Fruit fly (Drosophila melanogaster) whole organism, embryonic: Measurements from ENCODE around the gene Obp99a.

Experiments
- Antp ChIP-seq: fragments of 200-800 bp; sonication (Bioruptor generic); optimal IDR thresholded peaks from 3 replicates; lab custom pipeline; 2016; ENCODE audit warnings: missing biosample characterization, missing genetic modification characterization
- Awh ChIP-seq: fragments of 200-800 bp; sonication (Bioruptor generic); IDR thresholded peaks from 2 replicates; pipeline ENCODE4, ENCODE4 v1.3.6; 2022; ENCODE audit warnings: missing biosample characterization, missing genetic modification characterization
- Bteb2 ChIP-seq: fragments of 200-800 bp; sonication (Bioruptor generic); optimal IDR thresholded peaks from 2 replicates; lab custom pipeline; 2016; ENCODE audit warnings: missing biosample characterization, missing genetic modification characterization
- CG10979 ChIP-seq: fragments of 200-800 bp; sonication (Bioruptor generic); optimal IDR thresholded peaks from 2 replicates; lab custom pipeline; 2018; ENCODE audit warnings: missing biosample characterization, mild to moderate bottlenecking, missing genetic modification characterization, moderate library complexity
- CG11504 ChIP-seq: fragments of 200-800 bp; sonication (Bioruptor generic); optimal IDR thresholded peaks from 3 replicates; lab custom pipeline; 2019; ENCODE audit warnings: missing biosample characterization, mild to moderate bottlenecking, missing genetic modification characterization, moderate library complexity
- CG12299 ChIP-seq: fragments of 200-800 bp; sonication (Bioruptor generic); optimal IDR thresholded peaks from 2 replicates; lab custom pipeline; 2018; ENCODE audit warnings: missing biosample characterization, mild to moderate bottlenecking, missing genetic modification characterization
- CG12391 ChIP-seq: fragments of 200-800 bp; sonication (Bioruptor generic); optimal IDR thresholded peaks from 3 replicates; lab custom pipeline; 2018; ENCODE audit warnings: missing biosample characterization, mild to moderate bottlenecking, missing genetic modification characterization, moderate library complexity
- CG13894 ChIP-seq: fragments of 200-800 bp; sonication (Bioruptor generic); optimal IDR thresholded peaks from 3 replicates; lab custom pipeline; 2018; ENCODE audit warnings: missing biosample characterization, mild to moderate bottlenecking, missing genetic modification characterization, moderate library complexity
- CG14710 ChIP-seq: fragments of 200-800 bp; sonication (Bioruptor generic); optimal IDR thresholded peaks from 3 replicates; lab custom pipeline; 2019; ENCODE audit warnings: missing biosample characterization, mild to moderate bottlenecking, missing genetic modification characterization, moderate library complexity
- CG1603 ChIP-seq: fragments of 200-800 bp; sonication (Bioruptor generic); optimal IDR thresholded peaks from 2 replicates; lab custom pipeline; 2019; ENCODE audit warnings: missing biosample characterization, mild to moderate bottlenecking, missing genetic modification characterization, moderate library complexity
- CG17385 ChIP-seq: fragments of 200-800 bp; sonication (Bioruptor generic); optimal IDR thresholded peaks from 3 replicates; lab custom pipeline; 2018; ENCODE audit warnings: missing biosample characterization, mild to moderate bottlenecking, missing genetic modification characterization
- CG18262 ChIP-seq: fragments of 200-800 bp; optimal IDR thresholded peaks from 3 replicates; lab custom pipeline; 2019; ENCODE audit warnings: missing biosample characterization, mild to moderate bottlenecking, missing genetic modification characterization, moderate library complexity
- CG2712 ChIP-seq: fragments of 200-800 bp; optimal IDR thresholded peaks from 3 replicates; lab custom pipeline; 2019; ENCODE audit warnings: missing biosample characterization, mild to moderate bottlenecking, missing genetic modification characterization, moderate library complexity
- CG31224 ChIP-seq: fragments of 200-800 bp; sonication (Bioruptor generic); IDR thresholded peaks from 2 replicates; pipeline ENCODE4 v1.3.6; 2022; ENCODE audit warnings: missing biosample characterization, missing genetic modification characterization
- CG31441 ChIP-seq: fragments of 200-800 bp; sonication (Bioruptor generic); IDR thresholded peaks from 2 replicates; pipeline ENCODE4 v1.3.6; 2022; ENCODE audit warnings: missing biosample characterization, missing genetic modification characterization
- CG34376 ChIP-seq: fragments of 200-800 bp; sonication (Bioruptor generic); optimal IDR thresholded peaks from 2 replicates; lab custom pipeline; 2018; ENCODE audit warnings: missing biosample characterization, mild to moderate bottlenecking, missing genetic modification characterization
- CG3847 ChIP-seq: fragments of 200-800 bp; sonication (Bioruptor generic); IDR thresholded peaks from 2 replicates; pipeline ENCODE4 v1.3.6; 2022; ENCODE audit warnings: missing biosample characterization, missing genetic modification characterization
- CG5245 ChIP-seq: fragments of 200-800 bp; sonication (Bioruptor generic); optimal IDR thresholded peaks from 3 replicates; lab custom pipeline; 2016; ENCODE audit warnings: missing biosample characterization, missing genetic modification characterization
- CG7987 ChIP-seq: fragments of 200-800 bp; sonication (Bioruptor generic); optimal IDR thresholded peaks from 2 replicates; lab custom pipeline; 2018; ENCODE audit warnings: missing biosample characterization, mild to moderate bottlenecking, missing genetic modification characterization, moderate library complexity
- CG9932 ChIP-seq: fragments of 200-800 bp; sonication (Bioruptor generic); IDR thresholded peaks from 2 replicates; pipeline ENCODE4 v1.3.6; 2022; ENCODE audit warnings: missing biosample characterization, missing genetic modification characterization
- Dref ChIP-seq: fragments of 200-800 bp; sonication (Bioruptor generic); IDR thresholded peaks from 2 replicates; pipeline ENCODE4 v1.3.6; 2022; ENCODE audit warnings: missing biosample characterization, missing genetic modification characterization
- Eip74EF ChIP-seq, 2 experiments: fragments of 200-800 bp in 1 of 2; fragments of >200 bp in 1 of 2; sonication (Bioruptor generic) in 1 of 2; optimal IDR thresholded peaks; 2 replicates each; lab custom pipeline; 2017 to 2019; ENCODE audit warnings: missing biosample characterization in 2 of 2, missing genetic modification characterization in 2 of 2, mild to moderate bottlenecking in 1 of 2, moderate library complexity in 1 of 2
- Ets97D ChIP-seq: fragments of 200-800 bp; sonication (Bioruptor generic); optimal IDR thresholded peaks from 3 replicates; lab custom pipeline; 2016; ENCODE audit warnings: missing biosample characterization, missing genetic modification characterization
- HLHmδ ChIP-seq: fragments of 200-800 bp; sonication (Bioruptor generic); optimal IDR thresholded peaks from 2 replicates; lab custom pipeline; 2018; ENCODE audit warnings: missing biosample characterization, mild to moderate bottlenecking, missing genetic modification characterization, moderate library complexity
- Hmx ChIP-seq: fragments of 200-800 bp; sonication (Bioruptor generic); optimal IDR thresholded peaks from 2 replicates; lab custom pipeline; 2016; ENCODE audit warnings: missing biosample characterization, missing genetic modification characterization
- NC2β ChIP-seq: fragments of 200-800 bp; sonication (Bioruptor generic); optimal IDR thresholded peaks from 2 replicates; lab custom pipeline; 2016; ENCODE audit warnings: missing biosample characterization, missing genetic modification characterization
- Nf-YB ChIP-seq: fragments of 200-800 bp; sonication (Bioruptor generic); optimal IDR thresholded peaks from 3 replicates; lab custom pipeline; 2019; ENCODE audit warnings: missing biosample characterization, mild to moderate bottlenecking, missing genetic modification characterization, moderate library complexity
- Nf-YC ChIP-seq: fragments of 200-800 bp; optimal IDR thresholded peaks from 3 replicates; lab custom pipeline; 2019; ENCODE audit warnings: missing biosample characterization, mild to moderate bottlenecking, missing genetic modification characterization, moderate library complexity
- Pdp1 ChIP-seq, 2 experiments: fragments of 200-800 bp; sonication (Bioruptor generic); optimal IDR thresholded peaks; 3 replicates each; lab custom pipeline; 2016; ENCODE audit warnings: missing biosample characterization in 2 of 2, missing genetic modification characterization in 2 of 2, mild to moderate bottlenecking in 1 of 2, moderate library complexity in 1 of 2
- Xrp1 ChIP-seq: fragments of 200-800 bp; sonication (Bioruptor generic); IDR thresholded peaks from 2 replicates; pipeline ENCODE4 v1.3.6; 2022; ENCODE audit warnings: missing biosample characterization, missing genetic modification characterization
- amos ChIP-seq: fragments of 200-800 bp; sonication (Bioruptor generic); IDR thresholded peaks from 2 replicates; pipeline ENCODE4 v1.3.6; 2022; ENCODE audit warnings: missing biosample characterization, missing genetic modification characterization; ENCODE audit not compliant: partially characterized antibody
- aop ChIP-seq: fragments of 200-800 bp; sonication (Bioruptor generic); IDR thresholded peaks from 2 replicates; pipeline ENCODE4 v1.3.6; 2022; ENCODE audit warnings: missing biosample characterization, missing genetic modification characterization
- crc ChIP-seq: fragments of 200-800 bp; sonication (Bioruptor generic); optimal IDR thresholded peaks from 2 replicates; lab custom pipeline; 2016; ENCODE audit warnings: missing biosample characterization, missing genetic modification characterization
- dati ChIP-seq: fragments of 200-800 bp; sonication (Bioruptor generic); IDR thresholded peaks from 2 replicates; pipeline ENCODE4 v1.3.6; 2022; ENCODE audit warnings: missing biosample characterization, missing genetic modification characterization
- dm ChIP-seq: fragments of 200-800 bp; sonication (Bioruptor generic); optimal IDR thresholded peaks from 3 replicates; lab custom pipeline; 2016; ENCODE audit warnings: missing biosample characterization, missing genetic modification characterization
- gce ChIP-seq: fragments of 200-800 bp; sonication (Bioruptor generic); IDR thresholded peaks from 3 replicates; pipeline ENCODE4 v1.3.6; 2022; ENCODE audit warnings: missing biosample characterization, missing genetic modification characterization
- gem ChIP-seq: fragments of 200-800 bp; sonication (Bioruptor generic); optimal IDR thresholded peaks from 2 replicates; lab custom pipeline; 2019; ENCODE audit warnings: missing biosample characterization, mild to moderate bottlenecking, missing genetic modification characterization, moderate library complexity
- lab ChIP-seq: fragments of 200-800 bp; sonication (Bioruptor generic); optimal IDR thresholded peaks from 3 replicates; lab custom pipeline; 2017; ENCODE audit warnings: missing biosample characterization, missing genetic modification characterization, mild to moderate bottlenecking, moderate library complexity, missing genetic modification reagents
- lola ChIP-seq, 3 experiments: fragments of >200 bp in 2 of 3; fragments of 200-800 bp in 1 of 3; sonication (Bioruptor generic) in 1 of 3; optimal IDR thresholded peaks; 2 replicates each; lab custom pipeline; 2017 to 2019; ENCODE audit warnings: missing biosample characterization in 3 of 3, missing genetic modification characterization in 3 of 3, mild to moderate bottlenecking in 1 of 3, moderate library complexity in 1 of 3
- nerfin-2 ChIP-seq: fragments of 200-800 bp; sonication (Bioruptor generic); IDR thresholded peaks from 2 replicates; pipeline ENCODE4 v1.3.6; 2022; ENCODE audit warnings: missing biosample characterization, missing genetic modification characterization; ENCODE audit not compliant: partially characterized antibody
- pfk ChIP-seq: fragments of 200-800 bp; sonication (Bioruptor generic); optimal IDR thresholded peaks from 2 replicates; lab custom pipeline; 2018; ENCODE audit warnings: missing biosample characterization, mild to moderate bottlenecking, missing genetic modification characterization, moderate library complexity
- phol ChIP-seq: fragments of 200-800 bp; sonication (Bioruptor generic); optimal IDR thresholded peaks from 3 replicates; lab custom pipeline; 2018; ENCODE audit warnings: missing biosample characterization, mild to moderate bottlenecking, missing genetic modification characterization, moderate library complexity
- pita ChIP-seq: fragments of 200-800 bp; sonication (Bioruptor generic); optimal IDR thresholded peaks from 2 replicates; lab custom pipeline; 2017; ENCODE audit warnings: missing biosample characterization, mild to moderate bottlenecking, missing genetic modification characterization
- sd ChIP-seq: fragments of 200-800 bp; sonication (Bioruptor generic); optimal IDR thresholded peaks from 3 replicates; lab custom pipeline; 2018; ENCODE audit warnings: missing biosample characterization, mild to moderate bottlenecking, missing genetic modification characterization, moderate library complexity
- sens ChIP-seq: fragments of 200-800 bp; sonication (Bioruptor generic); peaks from one replicate; lab custom pipeline; 2016; ENCODE audit warnings: missing biosample characterization, missing genetic modification characterization
- sens-2 ChIP-seq: fragments of 200-800 bp; sonication (Bioruptor generic); IDR thresholded peaks from 2 replicates; pipeline ENCODE4 v1.3.6; 2022; ENCODE audit warnings: missing biosample characterization, missing genetic modification characterization
- usp ChIP-seq: fragments of >200 bp; optimal IDR thresholded peaks from 2 replicates; lab custom pipeline; 2017; ENCODE audit warnings: missing biosample characterization, missing genetic modification characterization
- yki ChIP-seq: fragments of >200 bp; optimal IDR thresholded peaks from 3 replicates; lab custom pipeline; 2018
- zen ChIP-seq: fragments of 200-800 bp; sonication (Bioruptor generic); optimal IDR thresholded peaks from 3 replicates; lab custom pipeline; 2018; ENCODE audit warnings: missing biosample characterization, mild to moderate bottlenecking, missing genetic modification characterization, moderate library complexity

The Obp99a gene

dm6 chr3R:29701739-29702138, 30.3 kb downstream of the Obp99a start:
- TF ChIP-seq Nf-YC (tag; lab: Kevin White, UChicago) (peak; percentile 50), dm (no peak), Nf-YB (GFP tag; lab: Kevin White, UChicago) (peak; percentile 75)

- TF ChIP-seq CG12391 (tag; lab: Kevin White, UChicago) (no peak), lola (GFP tag; optimal IDR thresholded peaks at IDR 0.05; lab: Kevin White, UChicago) (no peak), pita (GFP tag; lab: Kevin White, UChicago) (no peak), crc (GFP tag; lab: Kevin White, UChicago) (no peak), aop (no peak), CG2712 (tag; lab: Kevin White, UChicago) (peak; percentile 19), CG3847 (GFP tag; lab: Robert Waterston, UW) (no peak), yki (lab: Kevin White, UChicago) (no peak), CG31224 (GFP tag; lab: Robert Waterston, UW) (no peak), dati (GFP tag; lab: Robert Waterston, UW) (no peak), pfk (GFP tag; lab: Kevin White, UChicago) (no peak), Ets97D (GFP tag; lab: Kevin White, UChicago) (no peak), lab (GFP tag; lab: Kevin White, UChicago) (no peak), CG10979 (tag; lab: Kevin White, UChicago) (peak; percentile 29), Awh (GFP tag; lab: Robert Waterston, UW) (no peak; the same call in 1 of the 2 replicates), Antp (GFP tag; lab: Kevin White, UChicago) (no peak), gce (GFP tag; lab: Robert Waterston, UW) (no peak), nerfin-2 (no peak), Nf-YB (GFP tag; lab: Kevin White, UChicago) (no peak), sens-2 (GFP tag; lab: Robert Waterston, UW) (no peak), Eip74EF (GFP tag; optimal IDR thresholded peaks at IDR 0.05; lab: Kevin White, UChicago) (no peak), phol (tag; lab: Kevin White, UChicago) (peak; percentile 4), Bteb2 (no peak), CG11504 (peak; percentile 0), CG34376 (GFP tag; lab: Kevin White, UChicago) (no peak), CG5245 (GFP tag; lab: Kevin White, UChicago) (no peak), NC2β (GFP tag; lab: Kevin White, UChicago) (no peak), HLHmδ (GFP tag; lab: Kevin White, UChicago) (no peak), Hmx (GFP tag; lab: Kevin White, UChicago) (no peak), CG9932 (GFP tag; lab: Robert Waterston, UW) (no peak), usp (GFP tag; lab: Kevin White, UChicago) (no peak), CG18262 (tag; lab: Kevin White, UChicago) (peak; percentile 13), sens (GFP tag; lab: Kevin White, UChicago) (peak; percentile 41), CG31441 (GFP tag; lab: Robert Waterston, UW) (no peak), CG7987 (GFP tag; lab: Kevin White, UChicago) (no peak), CG12299 (tag; lab: Kevin White, UChicago) (no peak), CG13894 (tag; lab: Kevin White, UChicago) (no peak), Pdp1 (GFP tag; optimal IDR thresholded peaks at IDR 0.05; lab: Kevin White, UChicago) (peak in 1 of 2 experiments; percentile 52), amos (GFP tag; lab: Robert Waterston, UW) (no peak), gem (tag; lab: Kevin White, UChicago) (peak; percentile 13), Xrp1 (GFP tag; lab: Robert Waterston, UW) (peak; percentile 54; the same call in 1 of the 2 replicates), Dref (GFP tag; lab: Robert Waterston, UW) (no peak), sd (no peak), CG14710 (peak; percentile 5), CG17385 (no peak), zen (tag; lab: Kevin White, UChicago) (no peak), CG1603 (peak; percentile 28)
Measured at dm6 chr3R:29704557-29704956, 33.1 kb downstream of the Obp99a start.
